Worm (Caenorhabditis elegans) whole organism, L2 larva: ENCODE data around the gene tag-164.
A peak's percentile ranks its signal among the peaks of the same experiment; 100 is the strongest.

Experiments
- C34F6.9 ChIP-seq: fragments of 150-350 bp; optimal IDR thresholded peaks from 2 replicates; lab custom pipeline; 2014; ENCODE audit warnings: missing biosample characterization, missing genetic modification characterization
- ZK546.5 ChIP-seq: sonication (generic microtip); optimal IDR thresholded peaks from 2 replicates; lab custom pipeline; 2017; ENCODE audit warnings: missing biosample characterization, missing genetic modification characterization
- alr-1 ChIP-seq: fragments of 150-350 bp; optimal IDR thresholded peaks from 2 replicates; lab custom pipeline; 2014; ENCODE audit warnings: missing biosample characterization, missing genetic modification characterization
- aly-2 ChIP-seq: fragments of 150-350 bp; optimal IDR thresholded peaks from 2 replicates; lab custom pipeline; 2014; ENCODE audit warnings: missing biosample characterization, missing genetic modification characterization
- ama-1 ChIP-seq: fragments of 150-350 bp; optimal IDR thresholded peaks from 2 replicates; lab custom pipeline; 2018; ENCODE audit warnings: inconsistent platforms
- blmp-1 ChIP-seq: sonication (generic microtip); optimal IDR thresholded peaks from 2 replicates; lab custom pipeline; 2017; ENCODE audit warnings: missing genetic modification characterization, mild to moderate bottlenecking, missing compliant biosample characterization, antibody characterized with exemption, moderate library complexity; ENCODE audit not compliant: insufficient read depth
- crh-2 ChIP-seq: sonication (generic microtip); optimal IDR thresholded peaks from 2 replicates; lab custom pipeline; 2017; ENCODE audit warnings: missing biosample characterization, missing genetic modification characterization
- dmd-4 ChIP-seq: sonication (generic microtip); optimal IDR thresholded peaks from 2 replicates; lab custom pipeline; 2017; ENCODE audit warnings: missing biosample characterization, missing genetic modification characterization
- elt-1 ChIP-seq: fragments of 150-350 bp; optimal IDR thresholded peaks from 2 replicates; lab custom pipeline; 2014; ENCODE audit warnings: missing biosample characterization, missing genetic modification characterization
- elt-3 ChIP-seq: sonication (generic microtip); optimal IDR thresholded peaks from 2 replicates; lab custom pipeline; 2017; ENCODE audit warnings: missing biosample characterization, missing genetic modification characterization
- fos-1 ChIP-seq: fragments of 150-350 bp; optimal IDR thresholded peaks from 2 replicates; lab custom pipeline; 2014; ENCODE audit warnings: missing biosample characterization, missing genetic modification characterization
- gmeb-1 ChIP-seq: fragments of 150-350 bp; optimal IDR thresholded peaks from 2 replicates; lab custom pipeline; 2014; ENCODE audit warnings: missing biosample characterization, missing genetic modification characterization
- lin-11 ChIP-seq: fragments of 150-350 bp; sonication (generic microtip); optimal IDR thresholded peaks from 2 replicates; lab custom pipeline; 2014; ENCODE audit warnings: missing biosample characterization, missing genetic modification characterization, inconsistent platforms, mixed read lengths
- lin-13 ChIP-seq: fragments of 150-350 bp; optimal IDR thresholded peaks from 2 replicates; lab custom pipeline; 2014; ENCODE audit warnings: missing biosample characterization, missing genetic modification reagents, missing genetic modification characterization
- lsy-2 ChIP-seq, 2 experiments: fragments of 150-350 bp in 1 of 2; sonication (generic microtip) in 1 of 2; optimal IDR thresholded peaks; 2 replicates each; lab custom pipeline; 2014 to 2017; ENCODE audit warnings: missing biosample characterization in 2 of 2, missing genetic modification characterization in 2 of 2
- mab-5 ChIP-seq: fragments of 150-350 bp; optimal IDR thresholded peaks from 2 replicates; lab custom pipeline; 2014; ENCODE audit warnings: missing biosample characterization, missing genetic modification characterization
- mbf-1 ChIP-seq: sonication (generic microtip); optimal IDR thresholded peaks from 2 replicates; lab custom pipeline; 2017; ENCODE audit warnings: missing biosample characterization, missing genetic modification characterization
- mdl-1 ChIP-seq, 2 experiments: fragments of 150-350 bp in 1 of 2; sonication (generic microtip) in 1 of 2; optimal IDR thresholded peaks; 2 replicates each; lab custom pipeline; 2017; ENCODE audit warnings: missing biosample characterization in 2 of 2, missing genetic modification characterization in 2 of 2
- nhr-10 ChIP-seq: sonication (generic microtip); optimal IDR thresholded peaks from 2 replicates; lab custom pipeline; 2017; ENCODE audit warnings: missing biosample characterization, missing genetic modification characterization
- nhr-11 ChIP-seq: fragments of 150-350 bp; optimal IDR thresholded peaks from 2 replicates; lab custom pipeline; 2014; ENCODE audit warnings: missing biosample characterization, missing genetic modification characterization
- nhr-129 ChIP-seq: fragments of 150-350 bp; optimal IDR thresholded peaks from 2 replicates; lab custom pipeline; 2014; ENCODE audit warnings: missing biosample characterization, missing genetic modification characterization
- nhr-21 ChIP-seq: fragments of 150-350 bp; optimal IDR thresholded peaks from 2 replicates; lab custom pipeline; 2014; ENCODE audit warnings: missing biosample characterization, missing genetic modification characterization
- nhr-25 ChIP-seq: fragments of 150-350 bp; sonication (generic microtip); optimal IDR thresholded peaks from 3 replicates; lab custom pipeline; 2014; ENCODE audit warnings: missing biosample characterization, missing genetic modification characterization
- nhr-6 ChIP-seq: fragments of 150-350 bp; optimal IDR thresholded peaks from 2 replicates; lab custom pipeline; 2014; ENCODE audit warnings: missing biosample characterization, missing genetic modification characterization
- sma-3 ChIP-seq: sonication (generic microtip); optimal IDR thresholded peaks from 2 replicates; lab custom pipeline; 2016; ENCODE audit warnings: missing genetic modification reagents, missing genetic modification characterization, missing compliant biosample characterization
- sma-9 ChIP-seq, 2 experiments: fragments of 150-350 bp in 1 of 2; sonication (generic microtip) in 1 of 2; optimal IDR thresholded peaks; 2 replicates each; lab custom pipeline; 2014 to 2016; ENCODE audit warnings: missing genetic modification characterization in 2 of 2, mild to moderate bottlenecking in 1 of 2, missing biosample characterization in 1 of 2, missing compliant biosample characterization in 1 of 2, missing genetic modification reagents in 1 of 2, moderate library complexity in 1 of 2
- snpc-4 ChIP-seq: fragments of 150-350 bp; optimal IDR thresholded peaks from 2 replicates; lab custom pipeline; 2014; ENCODE audit warnings: missing biosample characterization, missing genetic modification characterization
- unc-39 ChIP-seq: fragments of 150-350 bp; optimal IDR thresholded peaks from 2 replicates; lab custom pipeline; 2014; ENCODE audit warnings: missing biosample characterization, missing genetic modification characterization
- unc-55 ChIP-seq: fragments of 150-350 bp; sonication (generic microtip); optimal IDR thresholded peaks from 3 replicates; lab custom pipeline; 2014; ENCODE audit warnings: missing biosample characterization, missing genetic modification reagents, missing genetic modification characterization
- unc-62 ChIP-seq: fragments of 150-350 bp; optimal IDR thresholded peaks from 2 replicates; lab custom pipeline; 2014; ENCODE audit warnings: missing biosample characterization, missing genetic modification reagents, missing genetic modification characterization
- zag-1 ChIP-seq: fragments of 150-350 bp; optimal IDR thresholded peaks from 2 replicates; lab custom pipeline; 2014; ENCODE audit warnings: missing biosample characterization, missing genetic modification characterization
- ztf-4 ChIP-seq: fragments of 150-350 bp; optimal IDR thresholded peaks from 2 replicates; lab custom pipeline; 2014; ENCODE audit warnings: missing biosample characterization, missing genetic modification characterization

tag-164 gene

DNA sequence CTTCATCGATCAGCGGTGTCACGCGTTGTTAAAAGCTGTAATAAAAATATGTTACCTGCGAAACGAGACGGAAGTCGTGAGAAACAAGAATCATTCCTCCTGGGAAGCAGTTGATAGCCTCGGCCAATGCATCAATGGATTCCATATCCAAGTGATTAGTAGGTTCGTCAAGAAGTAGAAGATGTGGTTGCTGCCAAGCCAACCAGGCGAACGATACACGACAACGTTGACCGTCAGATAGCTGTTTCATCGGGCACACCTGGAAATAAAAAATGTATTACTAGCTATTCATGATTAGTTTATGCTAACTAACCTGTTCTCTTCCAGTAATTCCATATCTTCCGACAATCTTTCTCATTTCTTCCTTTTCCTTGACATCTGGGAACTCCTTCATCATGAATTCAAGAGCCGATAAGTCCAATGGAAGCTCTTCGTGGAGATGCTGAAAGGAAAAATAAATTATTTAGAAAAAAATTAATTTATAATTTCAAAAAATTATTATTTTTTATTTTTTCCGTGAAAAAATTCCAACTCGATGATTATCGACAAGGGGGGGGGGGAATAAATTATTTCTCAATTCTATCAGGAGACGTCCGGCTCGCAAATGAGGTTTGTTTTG, at the start of gene tag-164:
TSS of gene tag-164 (plus strand) at position 569 of the 619 bp plus-strand sequence.
- TF ChIP-seq aly-2 (tag; lab: Kevin White, UChicago) (no peak), unc-62 (GFP tag; lab: Kevin White, UChicago) (no peak)

DNA sequence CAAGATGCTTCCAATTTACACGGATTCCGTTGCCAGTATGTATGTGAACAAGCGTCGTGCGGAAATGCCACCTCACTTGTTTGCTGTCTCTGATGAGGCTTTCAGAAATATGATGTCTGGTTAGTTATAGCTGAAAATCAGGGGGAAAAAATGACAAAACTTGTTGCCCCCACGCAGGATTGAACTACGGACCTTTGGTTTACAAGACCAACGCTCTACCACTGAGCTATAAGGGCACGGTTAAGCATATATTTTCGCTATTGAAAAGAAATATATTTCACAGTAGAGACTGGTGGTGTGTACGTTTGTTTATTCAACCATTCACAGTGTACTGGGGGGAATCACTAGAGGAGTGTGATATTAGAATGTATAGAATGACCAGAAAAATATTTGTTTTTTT, 48.1 kb upstream of the tag-164 start:
- TF ChIP-seq elt-3 (tag; lab: Kevin White, UChicago) (no peak), fos-1 (tag; lab: Kevin White, UChicago) (peak; percentile 24)

DNA sequence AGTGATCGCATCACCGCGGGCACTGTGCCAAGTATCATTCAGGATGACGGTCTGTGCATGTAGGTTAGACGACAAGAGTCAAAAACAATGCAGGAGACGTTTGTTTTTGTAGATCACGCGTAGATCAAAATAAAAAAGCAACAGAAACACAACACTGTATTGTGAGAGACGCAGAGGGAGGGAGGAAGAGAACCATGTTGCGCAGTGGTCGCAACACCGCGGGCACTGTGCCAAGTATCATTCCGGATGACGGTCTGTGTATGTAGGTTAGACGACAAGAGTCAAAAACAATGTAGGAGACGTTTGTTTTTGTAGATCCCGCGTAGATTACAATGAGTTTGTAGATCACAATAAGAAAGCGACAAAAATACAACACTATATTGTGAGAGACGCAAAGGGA, 40.4 kb upstream of the tag-164 start:
- no peak for TF ChIP-seq ZK546.5 (tag; lab: Kevin White, UChicago)

DNA sequence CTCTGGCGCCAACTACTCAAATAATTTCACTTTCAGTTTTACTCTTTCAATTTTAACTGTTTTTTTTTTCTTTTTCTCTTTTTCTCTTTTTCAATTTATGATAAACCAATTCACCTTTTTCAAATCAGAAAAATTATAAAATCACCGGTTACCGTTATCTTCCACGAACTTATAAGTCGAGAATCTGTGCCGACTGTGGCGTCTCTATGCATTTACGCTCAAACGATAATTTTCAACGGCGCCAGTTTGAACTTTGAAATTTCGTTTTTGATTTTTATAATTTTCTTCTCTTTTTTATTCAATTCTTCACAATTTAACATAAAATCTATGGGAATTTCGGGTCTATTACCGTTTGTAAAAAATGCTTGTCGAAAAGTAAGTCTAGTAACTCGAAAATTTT, 35.9 kb upstream of the tag-164 start, which contains the start of gene exo-1:
TSS of gene exo-1 (plus strand) at position 101 of the 400 bp plus-strand sequence.
- TF ChIP-seq ZK546.5 (tag; lab: Kevin White, UChicago) (no peak), sma-9 (GFP tag; optimal IDR thresholded peaks at IDR 0.05; lab: Kevin White, UChicago) (peak; percentile 26), sma-9 (tag; optimal IDR thresholded peaks at IDR 0.05; lab: Kevin White, UChicago) (no peak), nhr-25 (tag; lab: Kevin White, UChicago) (peak; percentile 63), unc-39 (tag; lab: Kevin White, UChicago) (no peak), fos-1 (tag; lab: Kevin White, UChicago) (peak; percentile 63), unc-55 (peak; percentile 87), gmeb-1 (peak; percentile 91), snpc-4 (tag; lab: Kevin White, UChicago) (peak; percentile 53), crh-2 (tag; lab: Kevin White, UChicago) (peak; percentile 66), C34F6.9 (peak; percentile 41), nhr-129 (peak; percentile 70), ztf-4 (tag; lab: Kevin White, UChicago) (no peak), dmd-4 (tag; lab: Kevin White, UChicago) (no peak), lin-11 (tag; lab: Kevin White, UChicago) (no peak), lsy-2 (tag; optimal IDR thresholded peaks at IDR 0.05; lab: Kevin White, UChicago) (peak in 1 of 2 experiments; percentile 77), mdl-1 (tag; optimal IDR thresholded peaks at IDR 0.05; lab: Kevin White, UChicago) (no peak), blmp-1 (tag; lab: Kevin White, UChicago) (peak; percentile 21), zag-1 (tag; lab: Kevin White, UChicago) (peak; percentile 1), nhr-21 (tag; lab: Kevin White, UChicago) (no peak), alr-1 (tag; lab: Kevin White, UChicago) (no peak), sma-3 (GFP tag; lab: Kevin White, UChicago) (peak; percentile 70), ama-1 (no peak), lin-13 (GFP tag; lab: Kevin White, UChicago) (peak; percentile 75)

DNA sequence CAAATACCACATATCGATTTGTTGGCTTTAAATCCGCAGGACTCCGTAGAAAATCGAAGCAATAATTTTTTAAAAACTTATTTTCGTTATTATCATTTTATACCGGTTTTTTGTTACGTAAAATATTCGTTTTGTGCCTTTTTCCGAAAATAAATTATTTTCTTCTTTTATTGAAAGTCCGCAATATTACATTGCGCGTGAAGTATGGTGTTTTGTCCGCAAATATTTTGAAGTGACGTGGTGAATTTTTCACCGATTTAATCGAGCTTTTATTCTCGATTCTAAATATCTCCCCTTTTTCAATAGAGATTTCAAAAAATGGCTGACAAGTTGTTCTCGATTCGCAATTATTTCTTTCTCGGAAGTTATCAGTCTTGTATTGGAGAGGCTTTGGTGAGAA, 33.3 kb upstream of the tag-164 start, which contains the start of gene cope-1:
TSS of gene cope-1 (plus strand) at position 229 of the 400 bp plus-strand sequence.
- no peak for TF ChIP-seq mbf-1 (tag; lab: Kevin White, UChicago)
- no peak for TF ChIP-seq nhr-6 (tag; lab: Kevin White, UChicago)
- TF ChIP-seq lin-11 (tag; lab: Kevin White, UChicago) = no peak
- TF ChIP-seq unc-55 = peak; percentile 25
- TF ChIP-seq elt-1 (tag; lab: Kevin White, UChicago) = no peak
- TF ChIP-seq ama-1 = no peak
- peak; percentile 75 for TF ChIP-seq crh-2 (tag; lab: Kevin White, UChicago)
- TF ChIP-seq C34F6.9 = peak; percentile 51
- peak; percentile 56 for TF ChIP-seq gmeb-1
- TF ChIP-seq fos-1 (tag; lab: Kevin White, UChicago) = no peak
- peak in 1 of 2 experiments; percentile 62 for TF ChIP-seq lsy-2 (tag; optimal IDR thresholded peaks at IDR 0.05; lab: Kevin White, UChicago)
- TF ChIP-seq lin-13 (GFP tag; lab: Kevin White, UChicago) = no peak
- no peak for TF ChIP-seq nhr-10

DNA sequence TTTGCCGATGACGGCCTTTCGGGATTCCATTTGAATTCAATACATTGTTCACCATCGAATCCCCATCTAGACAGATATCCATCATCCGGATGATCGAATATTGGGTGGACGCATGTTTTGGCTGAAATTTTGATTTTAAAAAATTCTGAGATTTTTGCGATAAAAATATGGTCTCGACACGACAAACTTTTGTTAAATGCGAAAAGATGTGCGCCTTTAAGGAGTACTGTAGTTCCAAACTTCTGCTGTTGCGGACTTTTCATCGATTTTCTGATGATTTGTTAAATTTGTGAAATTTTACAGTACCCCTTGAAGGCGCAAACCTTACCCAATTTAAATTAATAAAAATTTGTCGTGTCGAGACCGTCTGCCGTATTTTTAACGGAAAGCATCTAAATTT, 31.5 kb upstream of the tag-164 start:
- TF ChIP-seq unc-39 (tag; lab: Kevin White, UChicago) (no peak), sma-3 (GFP tag; lab: Kevin White, UChicago) (no peak), nhr-11 (no peak), mab-5 (tag; lab: Kevin White, UChicago) (no peak), snpc-4 (tag; lab: Kevin White, UChicago) (no peak), alr-1 (tag; lab: Kevin White, UChicago) (no peak), nhr-6 (tag; lab: Kevin White, UChicago) (no peak), nhr-25 (tag; lab: Kevin White, UChicago) (no peak), elt-1 (tag; lab: Kevin White, UChicago) (no peak), unc-62 (GFP tag; lab: Kevin White, UChicago) (no peak)
